Fruit fly (Drosophila melanogaster) ovary, adult (tissue): ENCODE measurements around the gene Zdhhc8.

Source experiments
- CG17801 ChIP-seq: fragments of 200-800 bp; optimal IDR thresholded peaks from 2 replicates; lab custom pipeline; 2019; ENCODE audit warnings: missing biosample characterization, mild to moderate bottlenecking, missing genetic modification characterization, moderate library complexity; ENCODE audit not compliant: partially characterized antibody

Zdhhc8 gene

DNA sequence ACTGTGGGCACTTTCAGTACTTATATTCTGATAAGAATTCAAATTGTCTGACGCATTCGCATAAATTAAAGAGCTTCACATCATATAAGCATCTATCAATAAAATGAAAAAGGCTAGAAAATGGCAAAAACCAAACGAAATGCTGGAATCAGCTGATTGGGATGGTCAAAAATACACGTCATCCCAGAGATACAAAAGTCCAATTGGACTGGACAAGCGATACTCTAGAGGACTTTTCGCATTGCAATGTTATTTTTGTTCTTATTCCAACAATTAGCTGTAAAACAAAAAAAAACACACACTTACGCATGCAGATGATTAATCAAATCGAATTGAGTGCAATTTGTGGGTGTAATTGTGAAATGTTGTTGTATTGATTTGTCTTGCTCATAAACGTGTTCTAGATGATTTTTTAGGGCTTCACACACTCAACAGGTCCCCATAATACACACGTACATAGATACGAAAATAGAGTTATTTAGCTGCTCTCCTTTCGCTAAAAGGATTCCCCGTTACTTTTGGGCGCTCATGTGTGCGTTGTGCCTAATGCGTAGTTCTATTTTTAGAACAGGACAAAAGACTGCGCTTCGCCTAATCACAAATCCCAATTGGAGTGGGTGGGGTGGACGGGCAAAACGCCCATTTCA, 73.9 kb downstream of the Zdhhc8 start:
- no peak for TF ChIP-seq CG17801
